Fruit fly (Drosophila melanogaster) ovary, adult (tissue): ENCODE results near the gene Hsp67Ba.
A peak's percentile ranks its signal among the peaks of the same experiment; 100 is the strongest.

Source experiments
- CG17801 ChIP-seq: fragments of 200-800 bp; optimal IDR thresholded peaks from 2 replicates; lab custom pipeline; 2019; ENCODE audit warnings: missing biosample characterization, mild to moderate bottlenecking, missing genetic modification characterization, moderate library complexity; ENCODE audit not compliant: partially characterized antibody

Gene Hsp67Ba

DNA sequence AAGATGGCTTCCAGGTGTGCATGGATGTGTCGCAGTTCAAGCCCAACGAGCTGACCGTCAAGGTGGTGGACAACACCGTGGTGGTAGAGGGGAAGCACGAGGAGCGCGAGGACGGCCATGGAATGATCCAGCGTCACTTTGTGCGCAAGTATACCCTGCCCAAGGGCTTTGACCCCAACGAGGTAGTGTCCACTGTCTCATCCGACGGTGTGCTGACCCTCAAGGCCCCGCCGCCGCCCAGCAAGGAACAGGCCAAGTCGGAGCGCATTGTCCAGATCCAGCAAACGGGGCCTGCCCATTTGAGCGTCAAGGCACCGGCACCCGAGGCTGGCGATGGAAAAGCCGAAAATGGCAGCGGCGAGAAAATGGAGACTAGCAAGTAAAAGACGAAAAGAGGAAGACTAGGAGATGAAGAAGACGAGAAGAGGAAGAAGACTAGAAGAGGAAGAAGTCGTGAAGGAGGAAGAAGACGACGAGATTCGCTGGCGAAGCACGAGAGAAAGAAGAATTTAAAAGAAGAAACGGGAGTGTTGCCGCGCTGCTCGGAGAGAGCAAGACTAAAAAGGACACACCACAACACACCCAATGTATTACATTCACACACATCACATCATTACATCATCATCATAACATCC, 5.2 kb upstream of the Hsp67Ba start:
- TF ChIP-seq CG17801, result no peak

DNA sequence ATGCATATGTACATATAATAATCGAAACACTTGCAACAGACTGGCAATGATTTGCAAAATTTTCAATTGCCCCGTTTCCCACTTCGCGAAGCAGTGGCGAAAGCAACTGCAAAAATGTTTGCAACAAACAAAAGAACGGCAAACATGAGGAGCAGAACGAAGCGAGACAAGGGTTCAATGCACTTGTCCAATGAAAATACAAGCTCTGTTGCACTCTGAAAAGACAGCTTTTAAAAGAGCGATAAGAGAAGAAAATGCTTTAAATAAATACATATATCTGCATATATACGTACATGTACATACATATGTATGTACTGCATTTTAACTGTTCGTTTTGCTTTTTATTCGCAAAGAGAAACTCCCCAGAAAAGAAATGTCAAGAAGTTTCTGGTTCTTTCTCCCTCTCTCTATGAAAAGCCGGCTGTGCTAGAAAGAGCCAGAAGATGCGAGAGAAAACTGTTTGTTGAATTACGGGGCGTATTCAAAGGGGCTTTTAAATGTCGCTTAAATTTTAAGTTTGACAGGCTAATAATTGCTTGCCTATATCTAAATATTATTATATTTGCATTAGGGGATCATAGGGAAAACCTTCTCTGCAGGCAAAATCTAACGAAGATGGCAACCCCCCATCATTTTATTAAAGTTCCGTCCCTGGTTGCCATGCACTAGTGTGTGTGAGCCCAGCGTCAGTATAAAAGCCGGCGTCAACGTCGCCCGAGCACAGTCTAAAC, 4.2 kb upstream of the Hsp67Ba start, which contains the start of gene Hsp27:
Gene Hsp27 (plus strand): TSS at position 719 of the 731 bp plus-strand sequence.
- TF ChIP-seq CG17801, result peak; percentile 99

DNA sequence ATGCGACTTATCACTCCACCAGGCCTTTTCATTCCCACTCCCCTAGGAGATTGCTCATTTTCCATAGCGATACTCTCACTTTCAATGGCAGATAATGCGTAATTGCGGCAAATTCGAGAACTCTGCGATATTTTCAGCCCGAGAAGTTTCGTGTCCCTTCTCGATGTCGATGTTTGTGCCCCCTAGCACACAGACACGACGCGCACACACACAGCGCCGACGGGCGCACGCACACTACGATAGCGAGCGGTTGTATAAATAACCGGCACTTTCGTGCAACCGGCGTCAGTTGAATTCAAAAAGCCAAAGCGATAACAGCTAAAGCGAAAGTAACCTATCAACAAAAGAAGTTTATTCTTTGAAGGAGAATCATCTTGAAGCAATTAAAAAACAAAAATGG, 2.3 kb upstream of the Hsp67Ba start, which contains the start of gene Hsp23:
Gene Hsp23 (plus strand): TSS at position 281 of the 400 bp plus-strand sequence.
- TF ChIP-seq CG17801, result no peak

DNA sequence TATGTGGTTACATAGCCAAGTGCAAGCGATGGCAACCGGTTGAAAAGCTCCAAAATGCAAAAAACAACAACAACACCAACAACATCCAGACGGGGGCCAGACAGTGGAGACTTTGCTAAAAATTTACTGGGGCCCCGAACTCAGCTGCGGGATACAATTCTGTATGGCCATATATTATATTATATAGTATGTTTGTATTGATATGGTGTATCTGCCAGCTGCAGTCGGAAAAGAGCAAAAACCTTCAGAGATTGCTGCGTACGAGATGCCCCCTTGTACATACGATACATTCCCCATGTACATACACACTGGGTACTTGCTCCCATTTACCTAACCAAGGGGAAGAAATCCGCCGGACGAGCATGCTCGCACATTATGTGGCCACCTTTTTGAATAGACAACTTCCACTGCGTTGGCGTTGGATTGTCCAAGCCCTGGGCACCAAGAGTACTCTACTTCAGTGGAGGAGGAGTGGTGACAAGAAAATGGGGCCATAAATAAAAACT, 1.1 kb upstream of the Hsp67Ba start:
- no peak for TF ChIP-seq CG17801

DNA sequence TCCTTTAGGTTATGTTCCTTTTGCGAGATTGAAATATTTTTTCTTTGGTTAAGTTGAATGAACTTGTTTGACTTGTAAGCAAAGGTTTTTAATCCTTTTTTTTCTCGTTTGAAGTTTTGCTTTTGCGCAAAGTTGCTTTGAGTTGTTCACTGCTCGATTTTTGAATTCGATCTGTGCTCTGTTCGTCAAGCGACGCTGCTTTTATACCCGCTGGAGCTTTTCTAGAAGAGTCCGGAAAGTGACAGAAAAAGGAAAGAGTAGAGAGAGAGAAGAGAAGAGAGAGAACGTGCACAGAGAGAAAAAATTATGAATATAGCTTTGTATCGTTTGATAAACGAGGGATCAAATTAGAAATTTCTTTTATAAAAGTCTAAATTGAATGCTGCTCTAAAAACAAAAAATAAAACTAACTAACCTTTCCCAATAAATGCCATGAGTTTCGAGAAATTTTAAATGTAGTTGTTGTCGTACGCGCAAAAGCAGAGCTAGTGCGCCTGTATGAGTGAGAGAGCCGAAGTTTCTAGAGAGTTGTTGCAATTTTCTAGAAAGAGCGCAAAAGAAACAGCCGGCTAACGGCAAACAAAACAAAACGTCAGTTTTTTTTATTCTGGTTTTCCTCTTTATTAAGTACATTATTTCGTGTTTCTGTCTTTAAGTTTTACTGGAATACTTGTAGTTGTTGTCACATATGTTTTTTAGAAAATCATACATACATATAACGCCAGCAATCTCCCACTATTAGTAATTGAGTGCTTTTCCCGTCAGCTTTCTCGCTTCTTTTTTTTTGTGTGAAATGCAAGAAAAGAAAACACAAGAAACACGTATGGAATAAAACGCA, 1.9 kb downstream of the Hsp67Ba start, which contains the start of gene Hsp26:
Gene Hsp26 (minus strand): TSS at position 230 of the 838 bp plus-strand sequence.
- peak; percentile 90 for TF ChIP-seq CG17801

DNA sequence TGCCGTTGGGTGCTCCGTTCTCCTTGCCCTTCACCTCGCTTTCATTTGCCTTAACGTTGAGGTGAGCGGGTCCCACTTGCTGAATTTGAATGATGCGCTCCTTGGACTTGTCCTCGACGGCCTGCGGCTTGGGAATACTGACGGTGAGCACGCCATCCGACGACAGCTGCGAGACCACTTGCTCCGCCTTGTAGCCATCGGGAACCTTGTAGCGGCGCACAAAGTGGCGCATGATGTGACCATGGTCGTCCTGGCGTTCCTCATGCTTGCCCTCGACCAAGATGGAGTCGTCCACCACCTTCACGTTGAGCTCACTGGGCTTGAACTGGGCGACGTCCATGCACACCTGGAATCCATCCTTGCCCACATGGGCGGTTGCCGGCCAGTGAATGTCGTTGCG, 2.8 kb downstream of the Hsp67Ba start:
- no peak for TF ChIP-seq CG17801

DNA sequence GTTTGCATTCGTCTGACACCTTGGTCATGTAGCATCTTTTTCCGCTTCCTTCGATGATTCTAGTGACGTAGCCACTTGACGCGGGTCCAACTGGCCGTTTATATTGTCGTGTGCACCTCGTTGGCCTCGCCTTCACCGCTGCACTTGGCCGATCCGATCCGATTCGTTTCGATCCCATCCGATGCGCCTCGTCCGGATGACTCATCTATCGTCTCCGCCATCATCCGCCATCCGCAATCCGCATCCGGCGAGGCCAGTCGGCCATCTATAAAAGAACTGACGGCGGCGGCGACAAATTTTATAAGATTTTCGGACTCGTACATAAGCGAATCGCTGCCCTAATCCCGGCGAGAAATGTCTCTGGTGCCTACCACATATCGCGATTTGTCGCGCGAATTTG, 4.2 kb downstream of the Hsp67Ba start, which contains the start of gene CG4461:
Gene CG4461 (plus strand): TSS at position 301 of the 400 bp plus-strand sequence.
- no peak for TF ChIP-seq CG17801

DNA sequence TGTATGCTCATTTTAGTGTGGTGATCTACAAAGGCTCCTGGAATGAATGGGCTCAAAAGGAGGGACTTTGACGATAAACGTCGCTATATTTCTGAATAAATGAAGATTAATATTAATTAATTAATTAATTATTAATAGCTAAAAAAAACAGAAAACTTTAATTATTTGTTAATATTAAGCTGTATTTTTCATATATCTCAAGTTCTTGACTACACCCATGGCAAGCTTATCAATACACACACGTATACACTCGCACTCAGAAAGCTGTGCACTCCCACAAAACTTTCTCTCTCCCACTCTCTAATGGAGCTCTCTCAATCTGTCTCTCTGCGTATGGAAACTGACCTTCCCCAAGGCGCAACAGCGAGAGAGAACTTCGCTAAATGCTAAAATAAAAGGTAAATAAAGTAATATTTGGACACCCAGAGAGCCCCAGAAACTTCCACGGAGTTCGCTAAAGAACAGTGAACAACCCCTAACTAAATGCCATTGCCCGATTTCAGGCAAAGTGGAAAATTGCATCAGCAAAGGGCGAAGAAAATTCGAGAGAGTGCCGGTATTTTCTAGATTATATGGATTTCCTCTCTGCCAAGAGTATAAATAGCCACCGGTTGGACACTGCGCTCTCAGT, 5.8 kb downstream of the Hsp67Ba start:
- TF ChIP-seq CG17801, result no peak

DNA sequence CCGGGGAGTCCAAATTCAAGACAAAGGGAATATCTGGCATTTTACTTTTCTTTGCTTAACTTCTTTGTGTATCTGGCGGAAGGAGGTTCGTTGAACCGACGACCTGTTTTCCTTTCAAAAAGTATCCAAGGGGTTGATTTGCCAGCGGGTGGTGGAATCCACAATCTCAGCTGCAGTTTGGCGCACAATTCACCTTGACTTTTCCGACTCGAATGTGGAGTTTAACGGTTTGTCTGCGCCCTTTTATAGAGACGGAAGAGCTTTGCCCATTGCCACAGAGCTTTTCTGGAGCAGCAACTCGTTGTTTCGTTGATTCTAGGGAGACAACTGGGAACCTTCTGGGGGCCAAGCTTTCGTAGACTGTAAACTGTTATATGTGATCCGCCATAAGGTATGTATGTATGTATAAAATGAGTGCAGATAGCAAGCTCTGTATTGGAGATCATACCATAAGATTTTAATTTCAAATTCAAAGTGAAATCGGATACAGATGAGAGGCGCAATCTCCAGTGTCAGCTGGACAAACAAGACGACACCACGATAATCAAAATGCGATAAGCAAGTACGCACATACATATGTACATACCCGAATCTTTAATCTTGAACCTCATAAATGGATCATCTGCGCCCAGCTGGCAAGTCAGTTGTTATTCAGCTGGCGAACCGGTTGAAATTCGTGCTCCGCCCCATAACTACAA, 6.9 kb downstream of the Hsp67Ba start, which contains the start of the genes Hsp67Bc, CG4456 and Hsp22:
Gene Hsp67Bc (minus strand): TSS at position 220 of the 698 bp plus-strand sequence.
Gene CG4456 (plus strand): TSS at position 445 of the 698 bp plus-strand sequence.
Gene Hsp22 (plus strand): TSS at position 654 of the 698 bp plus-strand sequence.
- no peak for TF ChIP-seq CG17801

DNA sequence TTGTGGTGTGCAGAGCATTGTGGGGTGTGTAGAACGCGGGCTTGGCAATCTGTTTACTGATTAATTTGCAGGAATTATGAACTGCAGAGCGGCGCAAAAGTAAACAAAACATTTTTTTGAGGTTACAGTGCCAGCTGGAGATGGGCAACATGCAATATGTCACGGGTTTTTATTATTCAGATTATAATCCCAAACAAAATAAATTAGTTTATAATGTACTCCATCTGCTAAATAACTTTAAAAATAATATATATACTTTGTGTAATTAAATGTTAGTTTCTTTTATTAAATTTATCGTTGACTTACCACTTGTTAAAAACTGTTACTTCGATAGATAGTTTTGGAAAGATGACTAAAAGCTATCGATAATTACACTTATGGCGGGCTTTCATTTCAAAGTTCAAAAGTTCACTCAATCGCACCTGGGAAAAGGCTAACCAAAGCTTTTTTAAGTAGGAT, 8.4 kb downstream of the Hsp67Ba start, which contains the start of gene Fdx1:
Gene Fdx1 (minus strand): TSS at position 332 of the 459 bp plus-strand sequence.
- peak; percentile 64 for TF ChIP-seq CG17801

DNA sequence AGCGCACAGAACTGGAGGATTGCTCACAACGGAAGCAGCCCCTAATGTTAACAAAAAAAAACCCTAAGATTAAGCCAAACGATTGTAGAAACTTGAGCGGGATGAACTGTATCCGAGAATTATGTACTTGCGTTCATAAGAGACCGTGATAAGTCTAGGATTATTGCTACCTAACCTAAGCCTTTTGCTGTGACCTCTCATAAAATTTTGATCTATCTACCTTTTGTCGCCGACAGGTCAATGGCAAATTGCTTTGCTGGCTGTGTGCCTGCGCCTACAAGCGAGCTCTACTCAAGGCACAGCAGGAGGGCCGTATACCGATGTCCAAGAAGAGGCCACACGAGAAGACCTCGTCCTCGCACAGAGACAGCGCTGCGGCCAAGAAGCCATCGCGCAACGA, 10.7 kb downstream of the Hsp67Ba start:
- no peak for TF ChIP-seq CG17801

DNA sequence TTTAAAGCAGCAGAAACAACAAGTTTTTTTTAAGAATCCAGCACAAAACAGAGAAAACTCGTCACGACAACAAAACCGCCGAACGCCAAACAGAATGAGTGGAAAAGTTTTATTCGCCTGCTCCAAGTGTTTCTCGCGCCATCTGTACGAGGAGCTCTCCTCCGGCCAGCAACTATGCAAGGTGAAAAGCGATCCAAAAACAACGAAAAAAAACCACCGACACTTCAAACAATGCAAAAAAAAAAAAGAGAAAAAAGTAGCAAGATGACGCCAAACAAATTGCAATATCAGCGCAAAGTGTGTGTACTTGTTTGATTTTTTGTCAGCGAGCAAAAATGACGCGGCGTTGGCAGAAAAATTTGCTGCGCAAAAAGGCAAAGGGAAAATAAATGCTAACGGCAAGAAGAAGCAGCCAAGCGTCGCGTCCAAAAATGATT, 11.9 kb downstream of the Hsp67Ba start:
- TF ChIP-seq CG17801, result peak; percentile 78

DNA sequence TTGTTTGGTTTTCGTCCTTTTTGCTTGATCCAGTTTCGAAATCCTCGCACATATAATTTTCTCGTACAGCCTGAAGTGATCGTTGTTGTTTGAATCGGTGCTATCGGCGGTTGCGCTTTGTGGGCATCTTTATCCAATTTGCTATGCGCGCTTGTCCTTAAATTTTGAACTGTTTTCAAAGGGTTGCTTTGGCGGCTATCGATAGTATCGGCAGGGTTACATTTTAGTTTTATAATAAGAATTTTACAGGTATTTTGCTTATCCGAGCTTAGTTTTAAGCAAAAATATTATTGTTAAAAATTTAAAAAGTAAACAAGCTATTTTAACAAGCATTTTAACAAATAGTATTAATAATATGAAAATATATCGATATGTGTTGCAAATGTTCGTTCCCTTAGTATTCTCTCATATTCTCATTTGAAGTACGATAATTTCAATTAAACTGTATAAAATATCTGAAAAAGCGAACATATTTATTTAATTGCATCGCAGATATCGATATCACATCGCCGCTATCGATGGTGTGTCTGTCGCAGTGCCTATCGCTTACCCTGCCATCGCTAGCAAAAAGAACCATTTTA, 12.4 kb downstream of the Hsp67Ba start, which contains the start of the genes Klp67A and CG4452:
Gene Klp67A (minus strand): TSS at position 197 of the 581 bp plus-strand sequence.
Gene CG4452 (plus strand): TSS at position 528 of the 581 bp plus-strand sequence.
- no peak for TF ChIP-seq CG17801

DNA sequence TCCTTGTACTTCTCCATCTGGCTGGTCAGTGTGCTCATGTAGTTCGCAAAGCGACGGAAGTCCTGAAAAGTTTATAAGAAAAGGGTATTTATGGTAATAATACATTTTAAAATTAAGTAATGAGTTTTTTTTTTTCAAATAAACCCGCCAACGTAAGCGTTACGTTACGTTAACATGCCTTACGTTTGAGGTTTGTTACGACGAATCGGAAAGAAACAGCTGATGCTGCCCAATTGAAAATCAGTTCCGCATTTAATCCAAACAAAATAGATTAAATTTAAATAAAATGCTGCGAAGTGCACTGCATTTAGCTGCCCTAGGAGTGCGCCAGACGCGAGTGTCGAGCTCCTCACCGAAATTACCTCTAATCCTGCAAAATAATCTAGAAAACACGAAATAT, 15.2 kb downstream of the Hsp67Ba start, which contains the start of gene mRRF1:
Gene mRRF1 (plus strand): TSS at position 220 of the 400 bp plus-strand sequence.
- no peak for TF ChIP-seq CG17801
